Worm (Caenorhabditis elegans) whole organism, midembryonic: ENCODE measurements around the gene erfa-3.

ENCODE experiments used
- cog-1 ChIP-seq: sonication (generic microtip); optimal IDR thresholded peaks from 2 replicates; lab custom pipeline; 2016; ENCODE audit warnings: missing genetic modification characterization, missing compliant biosample characterization
- flt-1 ChIP-seq: fragments of 200-800 bp; sonication (Bioruptor generic); IDR thresholded peaks from 2 replicates; pipeline ENCODE4 v1.3.6; 2022; ENCODE audit warnings: missing genetic modification characterization, missing compliant biosample characterization
- klf-2 ChIP-seq: fragments of 200-800 bp; sonication (Bioruptor generic); conservative IDR thresholded peaks from 2 replicates; pipeline ENCODE4 v1.3.6; 2022; ENCODE audit warnings: missing genetic modification reagents, missing genetic modification characterization, missing compliant biosample characterization
- ref-1 ChIP-seq: fragments of 200-800 bp; sonication (Bioruptor generic); conservative IDR thresholded peaks from 2 replicates; pipeline ENCODE4 v1.3.6; 2022; ENCODE audit warnings: missing genetic modification reagents, missing genetic modification characterization, missing compliant biosample characterization
- tab-1 ChIP-seq: fragments of 200-800 bp; sonication (Bioruptor generic); IDR thresholded peaks from 2 replicates; pipeline ENCODE4 v1.3.6; 2022; ENCODE audit warnings: missing genetic modification characterization, missing compliant biosample characterization

DNA sequence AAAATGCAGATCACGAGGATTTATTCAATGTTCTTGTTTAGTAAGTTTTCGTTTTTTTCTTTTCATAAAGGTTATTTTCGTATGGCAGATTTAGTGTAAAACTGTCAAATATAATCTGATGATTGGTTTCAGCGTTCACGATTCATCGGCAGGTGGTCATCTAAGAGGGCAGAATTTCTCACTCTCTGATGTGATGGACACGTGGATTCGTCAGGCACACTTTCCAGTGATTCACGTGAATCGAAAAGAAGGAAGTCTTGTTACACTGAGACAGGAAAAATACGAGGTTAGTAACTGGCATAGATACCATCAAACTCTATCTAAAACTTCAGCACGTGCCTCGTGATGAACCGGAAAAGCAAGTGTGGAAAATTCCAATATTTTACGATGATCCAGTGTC lies 18.2 kb downstream of the erfa-3 start:
- no peak for TF ChIP-seq ref-1 (GFP tag; lab: Robert Waterston, UW)
- TF ChIP-seq tab-1: no peak
- TF ChIP-seq klf-2 (GFP tag; lab: Robert Waterston, UW): no peak
- TF ChIP-seq cog-1 (tag; lab: Kevin White, UChicago): no peak
- TF ChIP-seq flt-1 (GFP tag; lab: Robert Waterston, UW): no peak
